2 worm cellular contexts compared by ENCODE assay signal in genomic region chrX:15308685-15309084, ce11.
A peak's percentile ranks its signal among the peaks of the same experiment; 100 is the strongest.
TF ChIP-seq lines count a peak whose summit lies in the region.

No protein-coding gene starts in this region.

TF ChIP-seq in whole organism, L4 larva, 104 proteins besides CTCF, POLR2A, EP300 and RAD21:
- peak; percentile 60 for TF ChIP-seq set-16 (GFP tag; IDR thresholded peaks at IDR 0.05; lab: Robert Waterston, UW)
- TF ChIP-seq nhr-10 (tag; optimal IDR thresholded peaks at IDR 0.05; lab: Kevin White, UChicago) = no peak
- TF ChIP-seq ceh-28 (tag; optimal IDR thresholded peaks at IDR 0.05; lab: Kevin White, UChicago) = no peak
- TF ChIP-seq nhr-41 (GFP tag; IDR thresholded peaks at IDR 0.05; lab: Robert Waterston, UW) = no peak
- no peak for TF ChIP-seq aha-1 (tag; lab: Kevin White, UChicago)
- TF ChIP-seq ZK337.2 (GFP tag; IDR thresholded peaks at IDR 0.05; lab: Robert Waterston, UW) = no peak
- no peak for TF ChIP-seq nhr-102 (tag; optimal IDR thresholded peaks at IDR 0.05; lab: Kevin White, UChicago)
- 0 out of 2 replicates have a peak, but pooled peaks have one; percentile 38 for TF ChIP-seq dmd-9 (GFP tag; IDR thresholded peaks at IDR 0.05; lab: Robert Waterston, UW)
- TF ChIP-seq Y48G9A.11 (GFP tag; IDR thresholded peaks at IDR 0.05; lab: Robert Waterston, UW) = no peak
TF ChIP-seq in whole organism, L4 larva: peak in this region for 2.

TF ChIP-seq in whole organism, young adult, 124 proteins besides CTCF, POLR2A, EP300 and RAD21:
- TF ChIP-seq B0035.1 (tag; optimal IDR thresholded peaks at IDR 0.05; lab: Kevin White, UChicago) (no peak), nhr-120 (GFP tag; IDR thresholded peaks at IDR 0.05; lab: Robert Waterston, UW) (no peak), efl-1 (GFP tag; optimal IDR thresholded peaks at IDR 0.05; lab: Kevin White, UChicago) (no peak), akir-1 (GFP tag; optimal IDR thresholded peaks at IDR 0.05; lab: Kevin White, UChicago) (no peak), nhr-27 (tag; optimal IDR thresholded peaks at IDR 0.05; lab: Kevin White, UChicago) (no peak), zfh-2 (GFP tag; conservative IDR thresholded peaks at IDR 0.05; lab: Robert Waterston, UW) (peak; percentile 52; the same call in 1 of the 2 replicates)
